Worm (Caenorhabditis elegans) whole organism, L4 larva: ENCODE results near the gene egl-38.

Experiments used
- D1046.2 ChIP-seq: fragments of 200-800 bp; sonication (Bioruptor generic); IDR thresholded peaks from 2 replicates; pipeline ENCODE4 v1.3.6; 2022; ENCODE audit warnings: missing genetic modification characterization, missing compliant biosample characterization
- F44E2.7 ChIP-seq: fragments of 200-800 bp; sonication (Bioruptor generic); IDR thresholded peaks from 2 replicates; pipeline ENCODE4 v2.1.2; 2022; ENCODE audit warnings: missing genetic modification characterization, missing compliant biosample characterization
- T20F7.1 ChIP-seq: fragments of 200-800 bp; sonication (Bioruptor generic); optimal IDR thresholded peaks from 2 replicates; lab custom pipeline; 2018; ENCODE audit warnings: mild to moderate bottlenecking, missing genetic modification characterization, missing compliant biosample characterization
- T26A8.4 ChIP-seq: fragments of 200-800 bp; sonication (Bioruptor generic); IDR thresholded peaks from 2 replicates; pipeline ENCODE4 v1.3.6; 2022; ENCODE audit warnings: missing genetic modification characterization, missing compliant biosample characterization
- Y105C5A.15 ChIP-seq: fragments of 200-800 bp; sonication (Bioruptor generic); IDR thresholded peaks from 2 replicates; pipeline ENCODE4 v1.3.6; 2022; ENCODE audit warnings: missing genetic modification characterization, missing compliant biosample characterization
- Y48G9A.11 ChIP-seq: fragments of 200-800 bp; sonication (Bioruptor generic); IDR thresholded peaks from 2 replicates; pipeline ENCODE4 v1.3.6; 2022; ENCODE audit warnings: missing genetic modification reagents, missing genetic modification characterization, missing compliant biosample characterization
- Y5F2A.4 ChIP-seq: fragments of 200-800 bp; sonication (Bioruptor generic); optimal IDR thresholded peaks from 2 replicates; lab custom pipeline; 2018; ENCODE audit warnings: mild to moderate bottlenecking, missing genetic modification characterization, missing compliant biosample characterization
- Y75B8A.6 ChIP-seq: fragments of 200-800 bp; sonication (Bioruptor generic); IDR thresholded peaks from 2 replicates; pipeline ENCODE4 v1.3.6; 2022; ENCODE audit warnings: missing genetic modification reagents, missing genetic modification characterization, missing compliant biosample characterization
- ZK546.5 ChIP-seq, 2 experiments: sonication (generic microtip); optimal IDR thresholded peaks; 2 replicates each; lab custom pipeline; 2017; ENCODE audit warnings: missing biosample characterization in 2 of 2, missing genetic modification characterization in 2 of 2
- aha-1 ChIP-seq: fragments of 150-350 bp; peaks from one replicate; lab custom pipeline; 2014; ENCODE audit warnings: missing biosample characterization, missing genetic modification characterization
- ama-1 ChIP-seq: fragments of 150-350 bp; optimal IDR thresholded peaks from 2 replicates; lab custom pipeline; 2014; ENCODE audit warnings: inconsistent platforms, mixed read lengths
- attf-4 ChIP-seq: sonication (generic microtip); optimal IDR thresholded peaks from 3 replicates; lab custom pipeline; 2017; ENCODE audit warnings: missing biosample characterization, missing genetic modification characterization
- ceh-20 ChIP-seq: fragments of 200-800 bp; sonication (Bioruptor generic); IDR thresholded peaks from 2 replicates; pipeline ENCODE4 v1.3.6; 2022; ENCODE audit warnings: missing genetic modification reagents, missing genetic modification characterization, missing compliant biosample characterization
- ceh-62 ChIP-seq: sonication (generic microtip); optimal IDR thresholded peaks from 2 replicates; lab custom pipeline; 2017; ENCODE audit warnings: missing biosample characterization, missing genetic modification characterization
- ces-1 ChIP-seq: fragments of 150-350 bp; sonication (generic microtip); optimal IDR thresholded peaks from 4 replicates; lab custom pipeline; 2014; ENCODE audit warnings: missing biosample characterization, missing genetic modification reagents, missing genetic modification characterization
- dmd-6 ChIP-seq: fragments of 200-800 bp; sonication (Bioruptor generic); IDR thresholded peaks from 2 replicates; pipeline ENCODE4 v1.3.6; 2022; ENCODE audit warnings: missing genetic modification reagents, missing genetic modification characterization, missing compliant biosample characterization
- dve-1 ChIP-seq: sonication (generic microtip); optimal IDR thresholded peaks from 2 replicates; lab custom pipeline; 2017; ENCODE audit warnings: antibody characterized with exemption, mild to moderate bottlenecking, missing genetic modification characterization, missing compliant biosample characterization; ENCODE audit not compliant: insufficient read depth
- egl-43 ChIP-seq: fragments of 200-800 bp; sonication (Bioruptor generic); IDR thresholded peaks from 2 replicates; pipeline ENCODE4 v1.3.6; 2022; ENCODE audit warnings: missing genetic modification reagents, missing genetic modification characterization, missing compliant biosample characterization
- fos-1 ChIP-seq: fragments of 150-350 bp; optimal IDR thresholded peaks from 2 replicates; lab custom pipeline; 2014; ENCODE audit warnings: missing biosample characterization, missing genetic modification characterization
- gei-8 ChIP-seq: fragments of 200-800 bp; sonication (Bioruptor generic); optimal IDR thresholded peaks from 2 replicates; lab custom pipeline; 2018; ENCODE audit warnings: mild to moderate bottlenecking, missing genetic modification characterization, missing compliant biosample characterization
- hlh-11 ChIP-seq: fragments of 200-800 bp; sonication (Bioruptor generic); optimal IDR thresholded peaks from 2 replicates; lab custom pipeline; 2018; ENCODE audit warnings: mild to moderate bottlenecking, missing genetic modification characterization, missing compliant biosample characterization
- lin-15B ChIP-seq: fragments of 150-350 bp; sonication (generic microtip); optimal IDR thresholded peaks from 3 replicates; lab custom pipeline; 2014; ENCODE audit warnings: missing biosample characterization, missing genetic modification characterization
- lin-38 ChIP-seq: fragments of 200-800 bp; sonication (Bioruptor generic); IDR thresholded peaks from 2 replicates; pipeline ENCODE4 v1.3.6; 2022; ENCODE audit warnings: missing genetic modification reagents, missing genetic modification characterization, missing compliant biosample characterization
- lin-39 ChIP-seq: fragments of 150-350 bp; optimal IDR thresholded peaks from 2 replicates; lab custom pipeline; 2014; ENCODE audit warnings: missing biosample characterization, missing genetic modification reagents, missing genetic modification characterization
- mdt-29 ChIP-seq: fragments of 200-800 bp; sonication (Bioruptor generic); IDR thresholded peaks from 2 replicates; pipeline ENCODE4 v1.3.6; 2022; ENCODE audit warnings: missing genetic modification reagents, missing genetic modification characterization, missing compliant biosample characterization
- nhr-102 ChIP-seq: sonication (generic microtip); optimal IDR thresholded peaks from 2 replicates; lab custom pipeline; 2016; ENCODE audit warnings: mild to moderate bottlenecking, missing genetic modification characterization, moderate library complexity, missing compliant biosample characterization
- nhr-11 ChIP-seq: fragments of 150-350 bp; optimal IDR thresholded peaks from 2 replicates; lab custom pipeline; 2014; ENCODE audit warnings: missing biosample characterization, missing genetic modification characterization
- nhr-41 ChIP-seq: fragments of 200-800 bp; sonication (Bioruptor generic); IDR thresholded peaks from 2 replicates; pipeline ENCODE4 v1.3.6; 2022; ENCODE audit warnings: missing genetic modification reagents, missing genetic modification characterization, missing compliant biosample characterization
- nhr-6 ChIP-seq: fragments of 150-350 bp; optimal IDR thresholded peaks from 2 replicates; lab custom pipeline; 2014; ENCODE audit warnings: missing biosample characterization, missing genetic modification characterization
- nhr-77 ChIP-seq: fragments of 150-350 bp; optimal IDR thresholded peaks from 2 replicates; lab custom pipeline; 2014; ENCODE audit warnings: missing biosample characterization, missing genetic modification characterization
- sdz-12 ChIP-seq: fragments of 200-800 bp; sonication (Bioruptor generic); optimal IDR thresholded peaks from 2 replicates; lab custom pipeline; 2018; ENCODE audit warnings: mild to moderate bottlenecking, missing genetic modification characterization, missing compliant biosample characterization
- set-16 ChIP-seq: fragments of 200-800 bp; sonication (Bioruptor generic); IDR thresholded peaks from 2 replicates; pipeline ENCODE4 v1.3.6; 2022; ENCODE audit warnings: missing genetic modification reagents, missing genetic modification characterization, missing compliant biosample characterization
- skn-1 ChIP-seq: fragments of 150-350 bp; optimal IDR thresholded peaks from 2 replicates; lab custom pipeline; 2014; ENCODE audit warnings: missing biosample characterization, missing genetic modification characterization
- snpc-1.2 ChIP-seq: fragments of 200-800 bp; sonication (Bioruptor generic); IDR thresholded peaks from 2 replicates; pipeline ENCODE4 v1.3.6; 2022; ENCODE audit warnings: missing genetic modification reagents, missing genetic modification characterization, missing compliant biosample characterization
- snpc-4 ChIP-seq: fragments of 150-350 bp; optimal IDR thresholded peaks from 2 replicates; lab custom pipeline; 2014; ENCODE audit warnings: missing biosample characterization, missing genetic modification characterization
- unc-130 ChIP-seq: sonication (generic microtip); optimal IDR thresholded peaks from 2 replicates; lab custom pipeline; 2016; ENCODE audit warnings: missing genetic modification reagents, missing genetic modification characterization, missing compliant biosample characterization
- unc-62 ChIP-seq, 3 experiments: fragments of 150-350 bp in 1 of 3; sonication (generic microtip); optimal IDR thresholded peaks in 2 of 3; peaks in 1 of 3; 1 replicate in 1 of 3; 2 replicates in 2 of 3; lab custom pipeline; 2014 to 2017; ENCODE audit warnings: missing biosample characterization in 3 of 3, missing genetic modification characterization in 3 of 3, missing genetic modification reagents in 3 of 3, missing genotype in 1 of 3
- zfp-2 ChIP-seq: sonication (generic microtip); optimal IDR thresholded peaks from 2 replicates; lab custom pipeline; 2016; ENCODE audit warnings: mild to moderate bottlenecking, missing genetic modification characterization, missing compliant biosample characterization
- zfp-3 ChIP-seq: fragments of 200-800 bp; sonication (Bioruptor generic); conservative IDR thresholded peaks from 2 replicates; pipeline ENCODE4 v1.3.6; 2022; ENCODE audit warnings: missing genetic modification reagents, missing genetic modification characterization, missing compliant biosample characterization

The egl-38 gene

ce11 chrIV:10128906-10129386 lies 18.6 kb upstream of the egl-38 start, which contains the start of the genes gtbp-1 and K08F4.3 (continued):
- TF ChIP-seq F44E2.7 (GFP tag; lab: Robert Waterston, UW) (no peak), mdt-29 (GFP tag; lab: Robert Waterston, UW) (no peak), snpc-1.2 (no peak), ceh-20 (GFP tag; lab: Robert Waterston, UW) (0 out of 2 replicates have a peak, but pooled peaks have one; percentile 22), aha-1 (tag; lab: Kevin White, UChicago) (peak; percentile 98), ZK546.5 (tag; optimal IDR thresholded peaks at IDR 0.05; lab: Kevin White, UChicago) (peak in 1 of 2 experiments; percentile 85), sdz-12 (GFP tag; lab: Kevin White, UChicago) (no peak), T20F7.1 (GFP tag; lab: Kevin White, UChicago) (no peak), dve-1 (tag; lab: Kevin White, UChicago) (no peak), zfp-2 (tag; lab: Kevin White, UChicago) (peak; percentile 72), nhr-77 (tag; lab: Kevin White, UChicago) (peak; percentile 66), nhr-6 (tag; lab: Kevin White, UChicago) (peak; percentile 69), dmd-6 (GFP tag; lab: Robert Waterston, UW) (no peak), T26A8.4 (GFP tag; lab: Robert Waterston, UW) (no peak)

DNA sequence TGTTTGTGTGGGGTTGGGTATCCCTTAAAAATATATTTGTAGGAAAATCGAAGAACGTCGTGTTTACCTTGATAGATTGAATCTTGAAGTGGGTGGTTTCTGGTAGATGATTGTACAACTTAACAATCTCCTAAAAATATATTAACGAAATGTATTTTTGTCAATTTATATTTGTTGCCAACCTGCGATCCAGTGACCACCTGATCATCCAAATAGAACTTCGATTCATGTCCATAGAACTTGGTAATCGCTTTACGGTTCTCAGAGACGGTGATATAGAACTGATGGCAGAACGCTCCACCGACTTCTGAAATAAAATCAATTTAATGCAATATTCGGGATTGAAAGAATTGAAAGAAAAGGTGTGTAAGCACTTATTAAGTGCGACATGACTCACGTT lies 18.1 kb upstream of the egl-38 start:
- TF ChIP-seq aha-1 (tag; lab: Kevin White, UChicago) (peak; percentile 60), Y105C5A.15 (GFP tag; lab: Robert Waterston, UW) (no peak)
- TF ChIP-seq, all 104 proteins: peak for 1

DNA sequence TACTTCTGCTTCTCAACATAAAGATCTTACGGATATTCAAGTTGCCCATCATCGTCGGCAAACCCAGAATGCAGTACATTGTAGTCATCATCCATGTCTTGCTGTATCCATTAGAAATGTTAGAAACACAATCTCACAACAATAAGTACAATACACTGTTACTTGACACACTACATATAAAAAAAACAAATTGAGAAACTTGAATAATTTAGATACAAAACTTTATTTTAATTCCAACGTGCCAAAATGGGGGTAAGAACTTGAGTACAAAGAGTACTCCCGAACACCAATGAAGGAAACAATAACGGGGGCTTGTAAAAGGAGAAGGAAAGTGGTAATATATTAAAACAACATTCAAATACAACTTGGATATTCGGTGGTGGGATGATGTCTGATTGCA lies 16.2 kb upstream of the egl-38 start, which contains the start of gene ctf-18:
ctf-18 (minus strand) TSS at position 101 of the 400 bp plus-strand sequence.
- TF ChIP-seq ama-1 (lab: Kevin White, UChicago) (peak; percentile 60), nhr-41 (GFP tag; lab: Robert Waterston, UW) (no peak), lin-39 (no peak), aha-1 (tag; lab: Kevin White, UChicago) (peak; percentile 43), attf-4 (no peak), D1046.2 (no peak), snpc-4 (no peak)

- TF ChIP-seq ceh-62 (tag; lab: Kevin White, UChicago) (no peak), nhr-102 (tag; lab: Kevin White, UChicago) (no peak), set-16 (no peak), Y48G9A.11 (no peak), fos-1 (tag; lab: Kevin White, UChicago) (no peak), hlh-11 (no peak), nhr-11 (tag; lab: Kevin White, UChicago) (no peak), egl-43 (GFP tag; lab: Robert Waterston, UW) (no peak), unc-62 (GFP tag; optimal IDR thresholded peaks at IDR 0.05 in 1 of 2; lab: Kevin White, UChicago) (no peak), unc-62 (tag; optimal IDR thresholded peaks at IDR 0.05; lab: Kevin White, UChicago) (no peak), ces-1 (GFP tag; lab: Kevin White, UChicago) (no peak), skn-1 (tag; lab: Kevin White, UChicago) (no peak), Y5F2A.4 (GFP tag; lab: Kevin White, UChicago) (no peak), zfp-3 (GFP tag; lab: Robert Waterston, UW) (no peak), dve-1 (tag; lab: Kevin White, UChicago) (no peak), unc-130 (no peak), lin-38 (no peak), Y75B8A.6 (GFP tag; lab: Robert Waterston, UW) (no peak), aha-1 (tag; lab: Kevin White, UChicago) (no peak), gei-8 (GFP tag; lab: Kevin White, UChicago) (no peak), lin-15B (tag; lab: Kevin White, UChicago) (no peak)
Observed at ce11 chrIV:10122205-10122604, 11.9 kb upstream of the egl-38 start, which contains the start of gene irld-21. irld-21 (minus strand) TSS chrIV:10122305.
